Worm (Caenorhabditis elegans): ENCODE data around the gene F49F1.18.

DNA sequence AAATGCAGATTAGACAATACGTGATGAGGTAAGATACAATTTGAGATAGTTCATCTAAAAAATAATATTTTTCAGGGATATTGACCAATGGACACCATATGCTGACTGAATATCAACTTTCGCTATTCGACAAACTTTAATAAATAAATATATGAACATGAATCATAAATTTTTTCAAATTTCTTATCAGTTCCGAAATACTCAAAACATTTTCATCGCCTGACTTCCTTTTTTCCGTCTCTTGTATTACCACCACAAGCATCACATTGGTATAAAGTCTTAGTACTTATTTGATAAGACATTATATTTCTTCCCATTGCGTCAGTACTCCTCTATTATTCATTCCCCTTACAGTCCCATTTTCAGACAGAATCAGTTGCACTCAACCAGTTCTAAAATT is 12.0 kb upstream of the F49F1.18 start, which contains the start of the genes K08D10.10 and R07C12.1:
- TF ChIP-seq elt-3 (tag; optimal IDR thresholded peaks at IDR 0.05) (no peak), unc-62 (GFP tag; optimal IDR thresholded peaks at IDR 0.05) (no peak), cnd-1 (tag; optimal IDR thresholded peaks at IDR 0.05) (no peak), lin-13 (tag; optimal IDR thresholded peaks at IDR 0.05) (no peak), ztf-11 (tag; optimal IDR thresholded peaks at IDR 0.05) (no peak), lsy-2 (tag; optimal IDR thresholded peaks at IDR 0.05) (no peak), ham-2 (GFP tag; optimal IDR thresholded peaks at IDR 0.05) (no peak), snpc-4 (tag; optimal IDR thresholded peaks at IDR 0.05) (no peak), nhr-12 (tag; optimal IDR thresholded peaks at IDR 0.05) (no peak), elt-1 (tag; optimal IDR thresholded peaks at IDR 0.05; ENCODE audit: borderline replicate concordance, insufficient read depth) (no peak), flh-1 (GFP tag; optimal IDR thresholded peaks at IDR 0.05) (no peak), blmp-1 (tag; optimal IDR thresholded peaks at IDR 0.05) (no peak), mep-1 (tag; optimal IDR thresholded peaks at IDR 0.05) (no peak), pha-4 (tag; optimal IDR thresholded peaks at IDR 0.05) (no peak)

Data from whole organism, mixed stage, embryonic.